Worm (Caenorhabditis elegans) whole organism, L4 larva: Measurements from ENCODE around the gene F46F5.15.

Experiments
- ZK546.5 ChIP-seq, 2 experiments: sonication (generic microtip); optimal IDR thresholded peaks; 2 replicates each; lab custom pipeline; 2017; ENCODE audit warnings: missing biosample characterization in 2 of 2, missing genetic modification characterization in 2 of 2
- ama-1 ChIP-seq: fragments of 150-350 bp; optimal IDR thresholded peaks from 2 replicates; lab custom pipeline; 2014; ENCODE audit warnings: inconsistent platforms, mixed read lengths
- ceh-20 ChIP-seq: fragments of 200-800 bp; sonication (Bioruptor generic); IDR thresholded peaks from 2 replicates; pipeline ENCODE4 v1.3.6; 2022; ENCODE audit warnings: missing genetic modification reagents, missing genetic modification characterization, missing compliant biosample characterization
- ceh-82 ChIP-seq: sonication (generic microtip); optimal IDR thresholded peaks from 2 replicates; lab custom pipeline; 2017; ENCODE audit warnings: missing biosample characterization, missing genetic modification characterization
- jun-1 ChIP-seq: fragments of 150-350 bp; optimal IDR thresholded peaks from 2 replicates; lab custom pipeline; 2014; ENCODE audit warnings: missing biosample characterization, missing genetic modification reagents, missing genetic modification characterization
- nhr-11 ChIP-seq: fragments of 150-350 bp; optimal IDR thresholded peaks from 2 replicates; lab custom pipeline; 2014; ENCODE audit warnings: missing biosample characterization, missing genetic modification characterization
- nhr-28 ChIP-seq: fragments of 150-350 bp; optimal IDR thresholded peaks from 2 replicates; lab custom pipeline; 2014; ENCODE audit warnings: missing biosample characterization, missing genetic modification characterization
- snpc-4 ChIP-seq: fragments of 150-350 bp; optimal IDR thresholded peaks from 2 replicates; lab custom pipeline; 2014; ENCODE audit warnings: missing biosample characterization, missing genetic modification characterization
- tag-97 ChIP-seq: fragments of 200-800 bp; sonication (Bioruptor generic); IDR thresholded peaks from 2 replicates; pipeline ENCODE4 v1.3.6; 2022; ENCODE audit warnings: missing genetic modification characterization, missing compliant biosample characterization
- unc-130 ChIP-seq: sonication (generic microtip); optimal IDR thresholded peaks from 2 replicates; lab custom pipeline; 2016; ENCODE audit warnings: missing genetic modification reagents, missing genetic modification characterization, missing compliant biosample characterization
- unc-62 ChIP-seq, 3 experiments: fragments of 150-350 bp in 1 of 3; sonication (generic microtip); optimal IDR thresholded peaks in 2 of 3; peaks in 1 of 3; 1 replicate in 1 of 3; 2 replicates in 2 of 3; lab custom pipeline; 2014 to 2017; ENCODE audit warnings: missing biosample characterization in 3 of 3, missing genetic modification characterization in 3 of 3, missing genetic modification reagents in 3 of 3, missing genotype in 1 of 3
- zag-1 ChIP-seq: fragments of 150-350 bp; optimal IDR thresholded peaks from 2 replicates; lab custom pipeline; 2014; ENCODE audit warnings: missing biosample characterization, missing genetic modification characterization
- zfp-2 ChIP-seq: sonication (generic microtip); optimal IDR thresholded peaks from 2 replicates; lab custom pipeline; 2016; ENCODE audit warnings: mild to moderate bottlenecking, missing genetic modification characterization, missing compliant biosample characterization
- zfp-3 ChIP-seq: fragments of 200-800 bp; sonication (Bioruptor generic); conservative IDR thresholded peaks from 2 replicates; pipeline ENCODE4 v1.3.6; 2022; ENCODE audit warnings: missing genetic modification reagents, missing genetic modification characterization, missing compliant biosample characterization

DNA sequence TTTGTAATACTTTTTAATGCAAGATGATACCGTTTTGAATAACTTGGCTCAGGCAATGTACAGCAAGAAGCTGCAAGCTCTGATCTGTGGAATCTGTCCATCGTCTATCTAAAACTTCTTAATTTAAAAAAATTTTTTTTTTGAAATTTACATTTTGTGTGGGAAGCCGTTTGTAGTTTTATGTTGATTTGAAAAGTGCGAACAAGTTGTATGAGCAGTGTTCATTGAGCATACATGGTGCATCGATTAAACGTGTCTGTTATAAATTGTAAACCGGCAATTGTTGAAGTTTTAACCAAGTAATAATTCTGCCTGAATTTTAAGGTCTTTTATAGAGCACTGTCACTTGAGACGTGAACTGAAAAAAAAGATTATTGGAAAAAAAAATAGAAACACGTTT is 4.7 kb upstream of the F46F5.15 start, which contains the start of gene Y39F10A.6:
- TF ChIP-seq tag-97 (GFP tag; lab: Robert Waterston, UW) (no peak), ZK546.5 (tag; optimal IDR thresholded peaks at IDR 0.05; lab: Kevin White, UChicago) (no peak), zfp-2 (tag; lab: Kevin White, UChicago) (no peak), zag-1 (tag; lab: Kevin White, UChicago) (no peak), unc-62 (GFP tag; optimal IDR thresholded peaks at IDR 0.05 in 1 of 2; lab: Kevin White, UChicago) (no peak), unc-62 (tag; optimal IDR thresholded peaks at IDR 0.05; lab: Kevin White, UChicago) (no peak), ama-1 (lab: Kevin White, UChicago) (no peak), jun-1 (tag; lab: Kevin White, UChicago) (no peak), ceh-20 (GFP tag; lab: Robert Waterston, UW) (no peak), nhr-28 (tag; lab: Kevin White, UChicago) (no peak), ceh-82 (tag; lab: Kevin White, UChicago) (no peak), unc-130 (no peak), snpc-4 (tag; lab: Kevin White, UChicago) (no peak), zfp-3 (GFP tag; lab: Robert Waterston, UW) (no peak), nhr-11 (tag; lab: Kevin White, UChicago) (no peak)
